Worm (Caenorhabditis elegans) whole organism, L2 larva: Measurements from ENCODE around the gene ZK783.7.

Source experiments
- C34F6.9 ChIP-seq: fragments of 150-350 bp; optimal IDR thresholded peaks from 2 replicates; lab custom pipeline; 2014; ENCODE audit warnings: missing biosample characterization, missing genetic modification characterization
- F13H6.1 ChIP-seq: sonication (generic microtip); optimal IDR thresholded peaks from 2 replicates; lab custom pipeline; 2016; ENCODE audit warnings: missing genetic modification characterization, missing compliant biosample characterization
- Y55F3AM.14 ChIP-seq: fragments of 200-800 bp; sonication (Bioruptor generic); optimal IDR thresholded peaks from 2 replicates; lab custom pipeline; 2018; ENCODE audit warnings: mild to moderate bottlenecking, missing genetic modification characterization, missing compliant biosample characterization
- alr-1 ChIP-seq: fragments of 150-350 bp; optimal IDR thresholded peaks from 2 replicates; lab custom pipeline; 2014; ENCODE audit warnings: missing biosample characterization, missing genetic modification characterization
- aly-2 ChIP-seq: fragments of 150-350 bp; optimal IDR thresholded peaks from 2 replicates; lab custom pipeline; 2014; ENCODE audit warnings: missing biosample characterization, missing genetic modification characterization
- ama-1 ChIP-seq: fragments of 150-350 bp; optimal IDR thresholded peaks from 2 replicates; lab custom pipeline; 2018; ENCODE audit warnings: inconsistent platforms
- blmp-1 ChIP-seq: sonication (generic microtip); optimal IDR thresholded peaks from 2 replicates; lab custom pipeline; 2017; ENCODE audit warnings: missing genetic modification characterization, mild to moderate bottlenecking, missing compliant biosample characterization, antibody characterized with exemption, moderate library complexity; ENCODE audit not compliant: insufficient read depth
- ceh-16 ChIP-seq: fragments of 150-350 bp; optimal IDR thresholded peaks from 2 replicates; lab custom pipeline; 2014; ENCODE audit warnings: missing biosample characterization, missing genetic modification characterization
- crh-2 ChIP-seq: sonication (generic microtip); optimal IDR thresholded peaks from 2 replicates; lab custom pipeline; 2017; ENCODE audit warnings: missing biosample characterization, missing genetic modification characterization
- egl-27 ChIP-seq: sonication (generic microtip); optimal IDR thresholded peaks from 3 replicates; lab custom pipeline; 2017; ENCODE audit warnings: missing biosample characterization, missing genetic modification reagents, missing genetic modification characterization
- elt-3 ChIP-seq: sonication (generic microtip); optimal IDR thresholded peaks from 2 replicates; lab custom pipeline; 2017; ENCODE audit warnings: missing biosample characterization, missing genetic modification characterization
- fos-1 ChIP-seq: fragments of 150-350 bp; optimal IDR thresholded peaks from 2 replicates; lab custom pipeline; 2014; ENCODE audit warnings: missing biosample characterization, missing genetic modification characterization
- gmeb-1 ChIP-seq: fragments of 150-350 bp; optimal IDR thresholded peaks from 2 replicates; lab custom pipeline; 2014; ENCODE audit warnings: missing biosample characterization, missing genetic modification characterization
- lin-11 ChIP-seq: fragments of 150-350 bp; sonication (generic microtip); optimal IDR thresholded peaks from 2 replicates; lab custom pipeline; 2014; ENCODE audit warnings: missing biosample characterization, missing genetic modification characterization, inconsistent platforms, mixed read lengths
- lin-39 ChIP-seq: fragments of 150-350 bp; optimal IDR thresholded peaks from 2 replicates; lab custom pipeline; 2014; ENCODE audit warnings: missing biosample characterization, missing genetic modification reagents, missing genetic modification characterization
- lsy-2 ChIP-seq, 2 experiments: fragments of 150-350 bp in 1 of 2; sonication (generic microtip) in 1 of 2; optimal IDR thresholded peaks; 2 replicates each; lab custom pipeline; 2014 to 2017; ENCODE audit warnings: missing biosample characterization in 2 of 2, missing genetic modification characterization in 2 of 2
- mab-5 ChIP-seq: fragments of 150-350 bp; optimal IDR thresholded peaks from 2 replicates; lab custom pipeline; 2014; ENCODE audit warnings: missing biosample characterization, missing genetic modification characterization
- mbf-1 ChIP-seq: sonication (generic microtip); optimal IDR thresholded peaks from 2 replicates; lab custom pipeline; 2017; ENCODE audit warnings: missing biosample characterization, missing genetic modification characterization
- mdl-1 ChIP-seq, 2 experiments: fragments of 150-350 bp in 1 of 2; sonication (generic microtip) in 1 of 2; optimal IDR thresholded peaks; 2 replicates each; lab custom pipeline; 2017; ENCODE audit warnings: missing biosample characterization in 2 of 2, missing genetic modification characterization in 2 of 2
- nhr-11 ChIP-seq: fragments of 150-350 bp; optimal IDR thresholded peaks from 2 replicates; lab custom pipeline; 2014; ENCODE audit warnings: missing biosample characterization, missing genetic modification characterization
- nhr-12 ChIP-seq: fragments of 150-350 bp; optimal IDR thresholded peaks from 2 replicates; lab custom pipeline; 2014; ENCODE audit warnings: missing biosample characterization, missing genetic modification characterization
- nhr-129 ChIP-seq: fragments of 150-350 bp; optimal IDR thresholded peaks from 2 replicates; lab custom pipeline; 2014; ENCODE audit warnings: missing biosample characterization, missing genetic modification characterization
- nhr-21 ChIP-seq: fragments of 150-350 bp; optimal IDR thresholded peaks from 2 replicates; lab custom pipeline; 2014; ENCODE audit warnings: missing biosample characterization, missing genetic modification characterization
- nhr-23 ChIP-seq: fragments of 150-350 bp; optimal IDR thresholded peaks from 2 replicates; lab custom pipeline; 2014; ENCODE audit warnings: missing biosample characterization, missing genetic modification reagents, missing genetic modification characterization
- sem-4 ChIP-seq: fragments of 150-350 bp; optimal IDR thresholded peaks from 2 replicates; lab custom pipeline; 2014; ENCODE audit warnings: missing biosample characterization, missing genetic modification reagents, missing genetic modification characterization
- skn-1 ChIP-seq: sonication (generic microtip); optimal IDR thresholded peaks from 2 replicates; lab custom pipeline; 2017; ENCODE audit warnings: missing biosample characterization, missing genetic modification characterization
- sma-9 ChIP-seq, 2 experiments: fragments of 150-350 bp in 1 of 2; sonication (generic microtip) in 1 of 2; optimal IDR thresholded peaks; 2 replicates each; lab custom pipeline; 2014 to 2016; ENCODE audit warnings: missing genetic modification characterization in 2 of 2, mild to moderate bottlenecking in 1 of 2, missing biosample characterization in 1 of 2, missing compliant biosample characterization in 1 of 2, missing genetic modification reagents in 1 of 2, moderate library complexity in 1 of 2
- unc-39 ChIP-seq: fragments of 150-350 bp; optimal IDR thresholded peaks from 2 replicates; lab custom pipeline; 2014; ENCODE audit warnings: missing biosample characterization, missing genetic modification characterization
- unc-55 ChIP-seq: fragments of 150-350 bp; sonication (generic microtip); optimal IDR thresholded peaks from 3 replicates; lab custom pipeline; 2014; ENCODE audit warnings: missing biosample characterization, missing genetic modification reagents, missing genetic modification characterization
- zag-1 ChIP-seq: fragments of 150-350 bp; optimal IDR thresholded peaks from 2 replicates; lab custom pipeline; 2014; ENCODE audit warnings: missing biosample characterization, missing genetic modification characterization
- ztf-1 ChIP-seq: fragments of 200-800 bp; sonication (Bioruptor generic); conservative IDR thresholded peaks from 2 replicates; pipeline ENCODE4 v1.3.6; 2022; ENCODE audit warnings: missing genetic modification characterization, missing compliant biosample characterization

ZK783.7 gene

DNA sequence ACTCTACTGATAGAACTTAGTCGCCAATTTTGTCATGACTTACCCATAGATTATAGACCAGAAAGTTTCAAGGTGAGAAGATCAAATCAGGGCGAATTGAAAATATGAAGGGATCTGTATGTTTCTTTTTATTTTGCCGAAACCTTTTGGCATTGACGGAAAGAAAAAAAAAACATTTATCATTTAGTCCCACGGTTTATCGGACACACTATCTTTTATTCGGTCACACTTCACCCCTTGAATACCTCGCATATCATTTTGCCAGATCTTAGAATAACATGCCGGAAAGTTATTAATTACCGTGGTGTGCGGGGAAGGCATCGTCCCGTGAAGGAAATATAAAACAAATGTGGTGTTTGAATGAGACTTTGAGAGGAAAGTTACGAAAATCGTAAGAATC is 11.4 kb upstream of the ZK783.7 start:
- TF ChIP-seq nhr-23 (tag; lab: Kevin White, UChicago) = no peak
- peak; percentile 65 for TF ChIP-seq sma-9 (GFP tag; optimal IDR thresholded peaks at IDR 0.05; lab: Kevin White, UChicago)
- no peak for TF ChIP-seq sma-9 (tag; optimal IDR thresholded peaks at IDR 0.05; lab: Kevin White, UChicago)
- peak; percentile 95 for TF ChIP-seq ceh-16
- TF ChIP-seq crh-2 (tag; lab: Kevin White, UChicago) = peak; percentile 34
- TF ChIP-seq, all 48 proteins: peak for 3

DNA sequence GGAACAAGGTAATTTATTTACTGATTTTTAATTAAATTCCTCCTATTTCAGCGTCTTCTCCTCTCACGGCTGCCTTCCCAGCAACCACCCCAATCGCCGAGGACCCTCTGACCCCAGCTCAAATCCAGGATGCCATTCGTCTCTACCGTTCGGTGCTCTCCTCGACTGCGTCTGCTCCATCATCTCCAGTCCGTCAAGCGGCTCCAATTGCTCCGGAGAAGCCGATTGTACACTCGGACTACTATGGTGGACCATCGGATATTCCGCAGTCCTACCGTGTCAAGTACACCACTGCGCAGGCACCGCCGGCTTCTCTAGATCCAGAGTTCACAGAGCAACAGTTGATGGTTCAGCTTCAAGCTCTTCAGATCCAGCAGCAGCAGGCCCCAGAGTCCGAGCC is 7.7 kb upstream of the ZK783.7 start:
- TF ChIP-seq C34F6.9 (tag; lab: Kevin White, UChicago) = no peak
- TF ChIP-seq blmp-1 (tag; lab: Kevin White, UChicago) = no peak
- no peak for TF ChIP-seq mab-5
- TF ChIP-seq mbf-1 (tag; lab: Kevin White, UChicago) = no peak
- no peak for TF ChIP-seq ztf-1 (GFP tag; lab: Robert Waterston, UW)
- no peak for TF ChIP-seq crh-2 (tag; lab: Kevin White, UChicago)
- no peak for TF ChIP-seq lin-39
- TF ChIP-seq, all 48 proteins: peak for 0

DNA sequence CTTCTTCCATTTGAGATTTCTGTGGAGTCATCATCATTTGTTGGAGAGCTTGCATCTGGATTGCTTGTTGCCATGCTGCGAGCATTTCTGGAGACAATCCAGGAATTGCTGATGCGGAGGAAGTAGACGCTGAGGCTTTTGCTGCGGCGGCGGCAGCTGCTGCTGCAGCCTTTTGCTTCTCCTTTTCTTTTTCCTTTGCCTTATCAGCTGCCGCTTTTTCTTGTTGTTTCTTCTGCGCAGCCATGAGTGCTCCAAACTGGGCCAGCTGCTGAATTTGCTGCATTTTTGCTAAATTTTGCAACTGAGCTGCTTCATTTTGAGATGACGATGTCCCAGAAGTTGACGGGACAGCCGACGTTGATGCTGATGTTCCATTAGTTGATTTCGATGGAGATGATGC is 1.0 kb upstream of the ZK783.7 start:
- no peak for TF ChIP-seq ama-1 (lab: Kevin White, UChicago)
- TF ChIP-seq elt-3 (tag; lab: Kevin White, UChicago) = no peak
- no peak for TF ChIP-seq nhr-129
- TF ChIP-seq crh-2 (tag; lab: Kevin White, UChicago) = no peak
- no peak for TF ChIP-seq nhr-12 (tag; lab: Kevin White, UChicago)
- no peak for TF ChIP-seq fos-1 (tag; lab: Kevin White, UChicago)
- TF ChIP-seq lin-39 = no peak
- TF ChIP-seq unc-39 (tag; lab: Kevin White, UChicago) = no peak
- no peak for TF ChIP-seq nhr-11 (tag; lab: Kevin White, UChicago)
- no peak for TF ChIP-seq gmeb-1 (tag; lab: Kevin White, UChicago)

- no peak for TF ChIP-seq lin-11 (tag; lab: Kevin White, UChicago)
- no peak for TF ChIP-seq blmp-1 (tag; lab: Kevin White, UChicago)
- TF ChIP-seq sem-4 (tag; lab: Kevin White, UChicago) = no peak
- TF ChIP-seq skn-1 (tag; lab: Kevin White, UChicago) = no peak
- no peak for TF ChIP-seq crh-2 (tag; lab: Kevin White, UChicago)
- TF ChIP-seq egl-27 (tag; lab: Kevin White, UChicago) = no peak
- TF ChIP-seq aly-2 (tag; lab: Kevin White, UChicago) = no peak
- no peak for TF ChIP-seq nhr-11 (tag; lab: Kevin White, UChicago)
- TF ChIP-seq nhr-23 (tag; lab: Kevin White, UChicago) = no peak
- TF ChIP-seq lsy-2 (tag; optimal IDR thresholded peaks at IDR 0.05; lab: Kevin White, UChicago) = no peak
- no peak for TF ChIP-seq unc-55 (GFP tag; lab: Kevin White, UChicago)
- no peak for TF ChIP-seq alr-1 (tag; lab: Kevin White, UChicago)
- no peak for TF ChIP-seq unc-39 (tag; lab: Kevin White, UChicago)
Observed at ce11 chrIII:7655932-7656331, 587 bp upstream of the ZK783.7 start, which contains the start of gene baz-2. Gene baz-2, minus strand, starts transcription at chrIII:7656032.

DNA sequence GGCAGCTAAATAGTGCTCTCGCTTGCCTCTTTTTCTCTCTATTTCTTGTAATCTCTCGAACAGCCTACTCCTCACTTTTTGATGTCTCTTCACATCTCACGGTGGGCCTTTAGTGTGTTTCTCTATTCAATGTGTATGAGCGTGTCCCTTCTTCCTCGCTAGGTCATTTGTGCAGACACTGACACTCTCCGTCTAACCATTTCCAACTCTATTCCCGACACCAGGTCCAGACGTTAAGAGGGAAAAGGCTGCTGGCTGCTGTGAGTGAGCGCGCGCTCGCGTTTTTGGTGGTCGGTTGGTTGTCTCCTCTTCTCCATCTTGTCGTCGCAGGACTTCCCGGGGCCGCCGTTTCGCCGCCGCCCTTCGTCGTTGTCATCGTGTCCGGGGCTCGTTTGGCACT is 2.9 kb downstream of the ZK783.7 start:
- TF ChIP-seq Y55F3AM.14 (GFP tag; lab: Kevin White, UChicago) = peak; percentile 35
- TF ChIP-seq zag-1 (tag; lab: Kevin White, UChicago) = peak; percentile 71
- TF ChIP-seq C34F6.9 (tag; lab: Kevin White, UChicago) = peak; percentile 80
- TF ChIP-seq lsy-2 (tag; optimal IDR thresholded peaks at IDR 0.05; lab: Kevin White, UChicago) = peak; percentile 12 to 58
- no peak for TF ChIP-seq blmp-1 (tag; lab: Kevin White, UChicago)
- TF ChIP-seq unc-55 (GFP tag; lab: Kevin White, UChicago) = peak; percentile 65
- peak in 1 of 2 experiments; percentile 1 for TF ChIP-seq mdl-1 (tag; optimal IDR thresholded peaks at IDR 0.05; lab: Kevin White, UChicago)
- TF ChIP-seq crh-2 (tag; lab: Kevin White, UChicago) = peak; percentile 53
- TF ChIP-seq F13H6.1 (tag; lab: Kevin White, UChicago) = peak; percentile 72
- peak; percentile 7 for TF ChIP-seq mab-5
- peak; percentile 1 for TF ChIP-seq sma-9 (GFP tag; optimal IDR thresholded peaks at IDR 0.05; lab: Kevin White, UChicago)
- TF ChIP-seq sma-9 (tag; optimal IDR thresholded peaks at IDR 0.05; lab: Kevin White, UChicago) = no peak
- no peak for TF ChIP-seq nhr-21 (tag; lab: Kevin White, UChicago)
- TF ChIP-seq nhr-129 = peak; percentile 91
- TF ChIP-seq gmeb-1 (tag; lab: Kevin White, UChicago) = no peak
- TF ChIP-seq aly-2 (tag; lab: Kevin White, UChicago) = no peak
